Worm (Caenorhabditis elegans): ENCODE results near the gene cyp-34A10.

ce11 chrV:3957608-3958007 lies 15.2 kb downstream of the cyp-34A10 start, which contains the start of gene cyp-34A5:
- TF ChIP-seq daf-12 (tag; optimal IDR thresholded peaks at IDR 0.05) = no peak
- no peak for TF ChIP-seq pqm-1 (tag; optimal IDR thresholded peaks at IDR 0.05)
- no peak for TF ChIP-seq T26A8.4 (GFP tag; IDR thresholded peaks at IDR 0.05)
- no peak for TF ChIP-seq zag-1 (tag; optimal IDR thresholded peaks at IDR 0.05)
- no peak for TF ChIP-seq mdl-1 (tag; optimal IDR thresholded peaks at IDR 0.05)
- TF ChIP-seq ama-1 (optimal IDR thresholded peaks at IDR 0.05) = no peak
- no peak for TF ChIP-seq tra-1 (GFP tag; IDR thresholded peaks at IDR 0.05)
- no peak for TF ChIP-seq nhr-237 (tag; optimal IDR thresholded peaks at IDR 0.05)
- no peak for TF ChIP-seq nhr-25 (tag; optimal IDR thresholded peaks at IDR 0.05; ENCODE audit: borderline replicate concordance, insufficient read depth)
